Worm (Caenorhabditis elegans): Measurements from ENCODE around the gene nspg-11.

Gene nspg-11

DNA sequence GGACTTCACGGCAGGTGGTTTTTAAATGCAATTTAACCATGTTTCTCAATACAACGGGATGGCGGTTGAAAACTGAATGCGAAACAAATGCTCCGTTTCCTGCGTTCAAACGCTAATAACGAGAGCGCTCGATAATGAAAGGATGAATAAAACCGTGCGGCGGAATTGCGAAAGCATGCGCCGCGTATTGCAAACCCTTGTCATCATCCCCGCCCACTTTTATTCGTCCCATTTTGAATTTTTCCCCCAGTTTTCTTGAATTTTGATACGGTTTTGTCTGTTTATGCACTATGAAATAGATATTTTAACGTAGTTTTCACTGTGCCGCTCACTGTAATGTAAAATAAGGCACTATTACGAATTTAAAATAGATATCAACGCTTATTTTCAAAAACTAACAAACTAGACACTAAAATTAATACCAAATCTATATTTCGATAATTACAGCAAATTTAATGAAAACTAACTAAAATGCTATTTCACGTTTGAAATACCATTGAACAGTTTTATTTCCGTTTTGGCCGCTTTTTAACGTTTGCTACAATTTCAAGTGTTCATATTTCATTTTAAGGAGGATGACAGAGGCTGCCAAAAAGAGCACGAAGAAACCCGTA is 7.7 kb downstream of the nspg-11 start, which contains the start of the genes F49C12.9 and rpn-7 (continued):
- TF ChIP-seq nfya-2 (GFP tag; IDR thresholded peaks at IDR 0.05): no peak
- no peak for TF ChIP-seq nhr-179 (tag; optimal IDR thresholded peaks at IDR 0.05)
- peak; percentile 29; the same call in 1 of the 2 replicates for TF ChIP-seq D2030.7 (GFP tag; IDR thresholded peaks at IDR 0.05)
- no peak for TF ChIP-seq rcor-1 (GFP tag; IDR thresholded peaks at IDR 0.05)
- TF ChIP-seq dox-1 (GFP tag; IDR thresholded peaks at IDR 0.05): 0 out of 2 replicates have a peak, but pooled peaks have one; percentile 30
- no peak for TF ChIP-seq Y95B8A.8 (GFP tag; IDR thresholded peaks at IDR 0.05)
- peak in 1 of 3 experiments; percentile 29 for TF ChIP-seq lin-35 (GFP tag; optimal IDR thresholded peaks at IDR 0.05)
- no peak for TF ChIP-seq ztf-18 (tag; optimal IDR thresholded peaks at IDR 0.05)
- no peak for TF ChIP-seq lin-40 (tag; optimal IDR thresholded peaks at IDR 0.05)
- no peak for TF ChIP-seq efl-1 (GFP tag; optimal IDR thresholded peaks at IDR 0.05)
- no peak for TF ChIP-seq repo-1 (tag; optimal IDR thresholded peaks at IDR 0.05)
- TF ChIP-seq F57C9.4 (tag; optimal IDR thresholded peaks at IDR 0.05): no peak
- TF ChIP-seq cebp-1 (GFP tag; IDR thresholded peaks at IDR 0.05): peak; percentile 21; the same call in 1 of the 2 replicates
- TF ChIP-seq cebp-1 (tag; optimal IDR thresholded peaks at IDR 0.05): peak; percentile 79
- TF ChIP-seq zim-3 (tag; optimal IDR thresholded peaks at IDR 0.05): no peak
- no peak for TF ChIP-seq K12H6.12 (tag; optimal IDR thresholded peaks at IDR 0.05)
- peak; percentile 22; the same call in 1 of the 2 replicates for TF ChIP-seq hmg-1.2 (GFP tag; IDR thresholded peaks at IDR 0.05)
- TF ChIP-seq aptf-2 (GFP tag; conservative IDR thresholded peaks at IDR 0.05): no peak
- TF ChIP-seq let-526 (GFP tag; IDR thresholded peaks at IDR 0.05): no peak
- TF ChIP-seq rpc-1 (optimal IDR thresholded peaks at IDR 0.05): peak; percentile 9
- no peak for TF ChIP-seq rpc-1 (tag; optimal IDR thresholded peaks at IDR 0.05)
- TF ChIP-seq snpc-1.1 (tag; optimal IDR thresholded peaks at IDR 0.05; ENCODE audit: insufficient read depth): no peak
- no peak for TF ChIP-seq nfyb-1 (GFP tag; IDR thresholded peaks at IDR 0.05)
- no peak for TF ChIP-seq ccch-3 (GFP tag; optimal IDR thresholded peaks at IDR 0.05)
- no peak for TF ChIP-seq hlh-26 (GFP tag; conservative IDR thresholded peaks at IDR 0.05)
- no peak for TF ChIP-seq F22D6.2 (tag; optimal IDR thresholded peaks at IDR 0.05)
- TF ChIP-seq mel-28 (tag; optimal IDR thresholded peaks at IDR 0.05; ENCODE audit: borderline replicate concordance): no peak
- TF ChIP-seq Y67H2A.10 (GFP tag; conservative IDR thresholded peaks at IDR 0.05): no peak
- TF ChIP-seq F52B5.7 (tag; optimal IDR thresholded peaks at IDR 0.05): no peak
- TF ChIP-seq nhr-80 (tag; optimal IDR thresholded peaks at IDR 0.05): peak; percentile 4
- TF ChIP-seq lsy-27 (tag; optimal IDR thresholded peaks at IDR 0.05; ENCODE audit: borderline replicate concordance, insufficient read depth): no peak
- TF ChIP-seq snpc-3.4 (tag; optimal IDR thresholded peaks at IDR 0.05): peak; percentile 10
- no peak for TF ChIP-seq fkh-3 (tag; optimal IDR thresholded peaks at IDR 0.05)
- no peak for TF ChIP-seq B0035.1 (tag; optimal IDR thresholded peaks at IDR 0.05)
- no peak for TF ChIP-seq madf-3 (GFP tag; IDR thresholded peaks at IDR 0.05)
- TF ChIP-seq lin-26 (GFP tag; IDR thresholded peaks at IDR 0.05): no peak
- no peak for TF ChIP-seq Y79H2A.3 (GFP tag; conservative IDR thresholded peaks at IDR 0.05)
- TF ChIP-seq lin-54 (GFP tag; optimal IDR thresholded peaks at IDR 0.05): peak; percentile 8
- no peak for TF ChIP-seq dpl-1 (GFP tag; optimal IDR thresholded peaks at IDR 0.05)
- no peak for TF ChIP-seq xnd-1 (tag; optimal IDR thresholded peaks at IDR 0.05)
- TF ChIP-seq hlh-12 (tag; optimal IDR thresholded peaks at IDR 0.05): no peak
- TF ChIP-seq chd-7 (tag; optimal IDR thresholded peaks at IDR 0.05): no peak
- TF ChIP-seq lsl-1 (GFP tag; optimal IDR thresholded peaks at IDR 0.05): no peak
- TF ChIP-seq aptf-3 (GFP tag; IDR thresholded peaks at IDR 0.05): no peak
- no peak for TF ChIP-seq ztf-22 (GFP tag; optimal IDR thresholded peaks at IDR 0.05)
- no peak for TF ChIP-seq ztf-26 (tag; optimal IDR thresholded peaks at IDR 0.05)
- no peak for TF ChIP-seq snpc-4 (GFP tag; optimal IDR thresholded peaks at IDR 0.05)
- peak in 3 of 4 experiments; percentile 1 to 45 (median 15) for TF ChIP-seq snpc-4 (tag; optimal IDR thresholded peaks at IDR 0.05)

All from whole organism, young adult.